Worm (Caenorhabditis elegans): ENCODE results near the gene trpp-12.

Gene trpp-12

ce11 chrX:2407167-2407566 is 2.3 kb upstream of the trpp-12 start, which contains the start of gene mtpn-1:
TSS of gene mtpn-1 (plus strand) at chrX:2407467.
- no peak for TF ChIP-seq klf-2 (GFP tag; conservative IDR thresholded peaks at IDR 0.05)
- no peak for TF ChIP-seq tab-1 (GFP tag; IDR thresholded peaks at IDR 0.05)
- TF ChIP-seq T22C8.4 (GFP tag; IDR thresholded peaks at IDR 0.05): no peak
- no peak for TF ChIP-seq ztf-29 (GFP tag; IDR thresholded peaks at IDR 0.05)
- TF ChIP-seq flt-1 (GFP tag; IDR thresholded peaks at IDR 0.05): no peak
- no peak for TF ChIP-seq ref-1 (GFP tag; conservative IDR thresholded peaks at IDR 0.05)
- TF ChIP-seq cog-1 (tag; optimal IDR thresholded peaks at IDR 0.05): no peak
- no peak for TF ChIP-seq ztf-23 (GFP tag; IDR thresholded peaks at IDR 0.05)
- no peak for TF ChIP-seq med-1 (GFP tag; optimal IDR thresholded peaks at IDR 0.05; ENCODE audit: insufficient read depth)

DNA sequence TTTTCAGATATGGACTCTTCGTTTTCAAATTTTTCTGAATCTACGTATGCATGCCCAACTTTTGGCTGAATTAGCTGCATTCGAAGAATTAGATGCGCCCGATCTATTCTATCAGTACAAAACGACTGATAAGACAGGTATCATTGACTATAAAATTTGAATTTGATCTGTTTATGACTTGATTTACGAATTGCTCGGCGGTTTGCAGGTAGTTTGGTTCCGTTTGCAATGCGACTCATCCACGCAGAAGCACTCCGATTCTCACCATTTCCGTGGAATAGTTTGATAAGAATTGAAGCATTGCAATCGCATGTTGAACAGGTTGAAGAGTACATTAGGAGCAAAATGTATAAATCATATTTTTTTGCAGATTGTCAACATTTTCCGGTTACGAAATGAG is 1.5 kb downstream of the trpp-12 start:
- no peak for TF ChIP-seq ref-1 (GFP tag; conservative IDR thresholded peaks at IDR 0.05)
- TF ChIP-seq ztf-23 (GFP tag; IDR thresholded peaks at IDR 0.05): no peak
- no peak for TF ChIP-seq med-1 (GFP tag; optimal IDR thresholded peaks at IDR 0.05; ENCODE audit: insufficient read depth)
- no peak for TF ChIP-seq flt-1 (GFP tag; IDR thresholded peaks at IDR 0.05)
- no peak for TF ChIP-seq klf-2 (GFP tag; conservative IDR thresholded peaks at IDR 0.05)
- TF ChIP-seq cog-1 (tag; optimal IDR thresholded peaks at IDR 0.05): no peak
- TF ChIP-seq T22C8.4 (GFP tag; IDR thresholded peaks at IDR 0.05): no peak
- no peak for TF ChIP-seq ztf-29 (GFP tag; IDR thresholded peaks at IDR 0.05)
- TF ChIP-seq tab-1 (GFP tag; IDR thresholded peaks at IDR 0.05): no peak

DNA sequence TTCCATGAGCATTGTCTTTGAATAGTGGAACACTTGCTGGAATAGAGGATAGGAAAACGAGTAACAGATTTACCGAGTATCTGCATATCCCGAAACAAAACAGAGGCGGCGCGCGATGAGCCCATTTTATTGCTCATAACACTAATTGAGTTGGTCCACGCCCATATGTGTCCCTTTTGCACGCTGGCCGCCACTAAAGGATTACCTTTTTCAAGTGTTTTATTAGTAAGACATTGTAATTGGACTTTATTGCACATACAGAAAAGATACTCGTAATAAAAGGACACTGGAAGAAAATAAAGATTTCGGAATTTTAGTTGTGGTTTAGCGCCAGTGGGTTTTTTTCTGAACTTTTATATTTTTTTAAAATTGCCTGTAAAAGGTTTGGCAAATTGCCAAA is 3.8 kb downstream of the trpp-12 start, which contains the start of gene hlh-15:
Gene hlh-15, minus strand, starts transcription at position 101 of the 400 bp plus-strand sequence.
- TF ChIP-seq ztf-29 (GFP tag; IDR thresholded peaks at IDR 0.05) (no peak), cog-1 (tag; optimal IDR thresholded peaks at IDR 0.05) (no peak), ref-1 (GFP tag; conservative IDR thresholded peaks at IDR 0.05) (no peak), flt-1 (GFP tag; IDR thresholded peaks at IDR 0.05) (no peak), T22C8.4 (GFP tag; IDR thresholded peaks at IDR 0.05) (no peak), ztf-23 (GFP tag; IDR thresholded peaks at IDR 0.05) (no peak), tab-1 (GFP tag; IDR thresholded peaks at IDR 0.05) (no peak), med-1 (GFP tag; optimal IDR thresholded peaks at IDR 0.05; ENCODE audit: insufficient read depth) (no peak)

- TF ChIP-seq klf-2 (GFP tag; conservative IDR thresholded peaks at IDR 0.05) (no peak), flt-1 (GFP tag; IDR thresholded peaks at IDR 0.05) (no peak), ztf-23 (GFP tag; IDR thresholded peaks at IDR 0.05) (no peak), ztf-29 (GFP tag; IDR thresholded peaks at IDR 0.05) (no peak), med-1 (GFP tag; optimal IDR thresholded peaks at IDR 0.05; ENCODE audit: insufficient read depth) (no peak), cog-1 (tag; optimal IDR thresholded peaks at IDR 0.05) (no peak), T22C8.4 (GFP tag; IDR thresholded peaks at IDR 0.05) (no peak), tab-1 (GFP tag; IDR thresholded peaks at IDR 0.05) (no peak), ref-1 (GFP tag; conservative IDR thresholded peaks at IDR 0.05) (no peak)
Observed at ce11 chrX:2419777-2420176, 10.3 kb downstream of the trpp-12 start, which contains the start of gene glr-7. TSS of gene glr-7 (minus strand) at chrX:2419877.

DNA sequence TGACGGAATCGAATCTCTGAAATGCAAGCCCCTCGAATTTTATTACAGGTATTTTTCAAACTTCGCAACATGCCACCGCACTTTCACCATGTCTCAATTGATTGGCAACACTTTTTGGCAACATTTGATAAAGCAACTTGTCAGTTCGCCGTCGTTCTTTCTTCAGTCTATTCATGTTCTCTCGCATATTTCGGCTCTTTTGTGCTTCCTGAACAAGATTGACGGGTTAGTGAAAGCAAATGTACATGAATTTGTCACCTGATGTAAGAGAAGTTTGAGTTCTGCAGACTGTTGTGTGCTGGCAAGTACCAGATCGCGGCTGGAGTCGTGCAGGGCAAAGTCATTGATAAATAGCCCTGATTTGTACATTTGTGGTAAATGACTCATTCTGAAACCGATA is 12.6 kb downstream of the trpp-12 start:
- TF ChIP-seq med-1 (GFP tag; optimal IDR thresholded peaks at IDR 0.05; ENCODE audit: insufficient read depth) (no peak), ztf-23 (GFP tag; IDR thresholded peaks at IDR 0.05) (no peak), flt-1 (GFP tag; IDR thresholded peaks at IDR 0.05) (no peak), T22C8.4 (GFP tag; IDR thresholded peaks at IDR 0.05) (no peak), tab-1 (GFP tag; IDR thresholded peaks at IDR 0.05) (no peak), klf-2 (GFP tag; conservative IDR thresholded peaks at IDR 0.05) (no peak), cog-1 (tag; optimal IDR thresholded peaks at IDR 0.05) (no peak), ref-1 (GFP tag; conservative IDR thresholded peaks at IDR 0.05) (no peak), ztf-29 (GFP tag; IDR thresholded peaks at IDR 0.05) (no peak)

DNA sequence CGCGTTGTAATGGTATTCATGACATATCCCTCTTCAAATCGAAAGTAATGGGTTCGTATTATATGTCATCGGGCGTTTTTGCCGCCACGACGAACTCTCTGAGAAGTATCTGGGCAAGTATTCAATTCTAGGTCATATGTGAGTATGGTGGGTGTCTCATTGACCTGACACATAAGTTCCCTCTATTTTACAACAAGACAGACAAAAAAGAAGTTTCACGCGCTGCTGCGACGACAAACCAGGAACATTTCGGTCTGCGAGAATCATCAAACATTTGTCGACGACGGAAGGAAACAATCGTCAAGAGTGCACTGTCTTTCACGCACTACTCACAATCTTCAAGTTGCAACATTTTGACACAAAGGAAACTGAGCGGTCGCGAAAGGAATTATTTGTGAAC is 15.8 kb downstream of the trpp-12 start:
- TF ChIP-seq cog-1 (tag; optimal IDR thresholded peaks at IDR 0.05): no peak
- no peak for TF ChIP-seq ref-1 (GFP tag; conservative IDR thresholded peaks at IDR 0.05)
- TF ChIP-seq T22C8.4 (GFP tag; IDR thresholded peaks at IDR 0.05): no peak
- TF ChIP-seq ztf-23 (GFP tag; IDR thresholded peaks at IDR 0.05): no peak
- no peak for TF ChIP-seq flt-1 (GFP tag; IDR thresholded peaks at IDR 0.05)
- no peak for TF ChIP-seq med-1 (GFP tag; optimal IDR thresholded peaks at IDR 0.05; ENCODE audit: insufficient read depth)
- TF ChIP-seq ztf-29 (GFP tag; IDR thresholded peaks at IDR 0.05): no peak
- no peak for TF ChIP-seq klf-2 (GFP tag; conservative IDR thresholded peaks at IDR 0.05)
- TF ChIP-seq tab-1 (GFP tag; IDR thresholded peaks at IDR 0.05): no peak

- TF ChIP-seq tab-1 (GFP tag; IDR thresholded peaks at IDR 0.05) (no peak), cog-1 (tag; optimal IDR thresholded peaks at IDR 0.05) (no peak), T22C8.4 (GFP tag; IDR thresholded peaks at IDR 0.05) (no peak), med-1 (GFP tag; optimal IDR thresholded peaks at IDR 0.05; ENCODE audit: insufficient read depth) (no peak)
Observed at ce11 chrX:2426932-2427331, 17.4 kb downstream of the trpp-12 start.

DNA sequence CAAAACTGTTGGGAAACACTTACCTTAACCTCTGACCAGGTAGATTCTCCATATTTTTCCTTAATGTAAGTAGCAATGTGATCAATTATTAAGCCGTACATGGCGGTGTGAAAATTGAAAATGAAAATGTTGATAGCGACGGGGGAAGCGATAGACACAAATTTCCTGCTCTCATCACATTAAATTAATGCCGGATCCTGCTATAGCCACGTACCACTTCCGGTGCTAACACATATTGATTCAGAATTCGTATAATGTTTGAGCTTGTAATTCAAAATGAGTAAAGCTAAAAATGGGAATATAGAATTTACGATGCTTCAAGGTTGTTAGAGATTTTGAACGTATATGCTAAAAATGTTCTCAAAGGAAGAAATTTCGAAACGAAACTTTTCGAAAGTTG is 17.9 kb downstream of the trpp-12 start, which contains the start of gene gcy-31:
Gene gcy-31, minus strand, starts transcription at position 101 of the 400 bp plus-strand sequence.
- no peak for TF ChIP-seq ztf-23 (GFP tag; IDR thresholded peaks at IDR 0.05)
- TF ChIP-seq ztf-29 (GFP tag; IDR thresholded peaks at IDR 0.05): no peak

DNA sequence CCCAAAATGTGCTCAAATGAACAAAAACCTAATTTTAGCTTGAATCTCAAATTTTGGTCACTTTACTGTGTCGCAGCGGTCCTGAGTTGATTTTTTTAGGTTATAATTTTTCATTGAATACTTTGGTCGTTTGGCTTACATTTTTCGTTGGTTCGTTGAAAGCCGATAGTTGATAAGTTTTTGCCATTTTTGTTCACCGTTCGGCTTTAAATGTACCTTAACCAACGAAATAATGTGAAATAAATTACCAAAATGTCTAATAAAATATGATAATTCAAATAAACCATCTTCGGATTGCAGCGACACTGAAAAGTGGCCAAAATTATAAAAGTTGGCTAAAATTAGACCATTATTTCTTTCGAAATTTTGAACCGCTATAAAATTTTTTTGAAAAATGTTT is 20.8 kb downstream of the trpp-12 start:
- TF ChIP-seq cog-1 (tag; optimal IDR thresholded peaks at IDR 0.05) (no peak), med-1 (GFP tag; optimal IDR thresholded peaks at IDR 0.05; ENCODE audit: insufficient read depth) (no peak), ztf-29 (GFP tag; IDR thresholded peaks at IDR 0.05) (no peak), ztf-23 (GFP tag; IDR thresholded peaks at IDR 0.05) (no peak), klf-2 (GFP tag; conservative IDR thresholded peaks at IDR 0.05) (no peak), ref-1 (GFP tag; conservative IDR thresholded peaks at IDR 0.05) (no peak)

- TF ChIP-seq ztf-23 (GFP tag; IDR thresholded peaks at IDR 0.05): no peak
- no peak for TF ChIP-seq klf-2 (GFP tag; conservative IDR thresholded peaks at IDR 0.05)
- TF ChIP-seq cog-1 (tag; optimal IDR thresholded peaks at IDR 0.05): peak; percentile 88
- TF ChIP-seq tab-1 (GFP tag; IDR thresholded peaks at IDR 0.05): no peak
- no peak for TF ChIP-seq T22C8.4 (GFP tag; IDR thresholded peaks at IDR 0.05)
- TF ChIP-seq ztf-29 (GFP tag; IDR thresholded peaks at IDR 0.05): peak; percentile 91
- no peak for TF ChIP-seq ref-1 (GFP tag; conservative IDR thresholded peaks at IDR 0.05)
- TF ChIP-seq med-1 (GFP tag; optimal IDR thresholded peaks at IDR 0.05; ENCODE audit: insufficient read depth): no peak
- peak; percentile 65; the same call in 1 of the 2 replicates for TF ChIP-seq flt-1 (GFP tag; IDR thresholded peaks at IDR 0.05)
Observed at ce11 chrX:2432459-2432858, 23.0 kb downstream of the trpp-12 start.

Data from whole organism, midembryonic.